Worm (Caenorhabditis elegans): ENCODE results near the gene rde-8.

Gene rde-8

DNA sequence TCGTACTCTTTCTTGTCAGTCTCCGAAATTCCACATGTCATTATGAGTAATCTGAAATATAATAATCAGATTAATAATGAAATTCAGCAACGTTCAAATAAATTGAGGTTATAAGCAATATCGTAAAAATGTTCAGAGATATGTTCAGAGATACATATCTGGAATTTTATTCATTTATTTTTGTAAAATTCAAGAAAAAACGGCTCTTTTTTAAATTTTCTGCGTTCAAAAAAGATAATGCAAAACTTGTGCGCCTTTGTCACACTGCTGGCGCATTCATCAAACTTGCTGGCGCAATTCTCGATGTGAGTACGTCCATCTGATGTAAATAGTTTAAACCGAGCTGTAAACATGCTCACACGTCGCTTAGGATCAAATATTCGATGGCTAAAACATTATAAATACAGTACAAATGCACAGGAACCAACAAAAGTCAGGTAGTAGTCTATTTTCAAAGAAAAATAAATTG, at the start of gene rde-8, which contains the start of gene ZC477.3:
Gene rde-8 (minus strand): TSS at position 51 of the 469 bp plus-strand sequence.
Gene ZC477.3 (plus strand): TSS at position 282 of the 469 bp plus-strand sequence.
- TF ChIP-seq ZK546.5 (tag; optimal IDR thresholded peaks at IDR 0.05) (peak; percentile 15), nhr-77 (tag; optimal IDR thresholded peaks at IDR 0.05) (no peak), nhr-6 (tag; optimal IDR thresholded peaks at IDR 0.05) (no peak), ceh-82 (tag; optimal IDR thresholded peaks at IDR 0.05) (no peak), mdl-1 (tag; optimal IDR thresholded peaks at IDR 0.05) (no peak), blmp-1 (tag; optimal IDR thresholded peaks at IDR 0.05; ENCODE audit: insufficient read depth) (no peak), Y55F3AM.14 (GFP tag; optimal IDR thresholded peaks at IDR 0.05) (no peak), ztf-1 (GFP tag; conservative IDR thresholded peaks at IDR 0.05) (no peak), mbf-1 (tag; optimal IDR thresholded peaks at IDR 0.05) (no peak), F13H6.1 (tag; optimal IDR thresholded peaks at IDR 0.05) (peak; percentile 66), elt-1 (tag; optimal IDR thresholded peaks at IDR 0.05) (no peak), mab-5 (tag; optimal IDR thresholded peaks at IDR 0.05) (peak; percentile 41), crh-2 (tag; optimal IDR thresholded peaks at IDR 0.05) (peak; percentile 80), sem-4 (tag; optimal IDR thresholded peaks at IDR 0.05) (peak; percentile 14), nhr-23 (tag; optimal IDR thresholded peaks at IDR 0.05) (no peak), nhr-12 (tag; optimal IDR thresholded peaks at IDR 0.05) (no peak), C34F6.9 (tag; optimal IDR thresholded peaks at IDR 0.05) (peak; percentile 85), ztf-4 (tag; optimal IDR thresholded peaks at IDR 0.05) (no peak), ceh-16 (tag; optimal IDR thresholded peaks at IDR 0.05) (no peak), gmeb-1 (tag; optimal IDR thresholded peaks at IDR 0.05) (peak; percentile 83), lsy-2 (tag; optimal IDR thresholded peaks at IDR 0.05) (peak; percentile 67 to 89), R02D3.7 (tag; optimal IDR thresholded peaks at IDR 0.05) (peak; percentile 23), ama-1 (optimal IDR thresholded peaks at IDR 0.05) (peak; percentile 22), unc-62 (GFP tag; optimal IDR thresholded peaks at IDR 0.05) (no peak), unc-55 (GFP tag; optimal IDR thresholded peaks at IDR 0.05) (no peak), lin-13 (GFP tag; optimal IDR thresholded peaks at IDR 0.05) (peak; percentile 50), alr-1 (tag; optimal IDR thresholded peaks at IDR 0.05) (no peak), nhr-129 (tag; optimal IDR thresholded peaks at IDR 0.05) (peak; percentile 57), snpc-4 (tag; optimal IDR thresholded peaks at IDR 0.05) (no peak), elt-3 (tag; optimal IDR thresholded peaks at IDR 0.05) (no peak), fos-1 (tag; optimal IDR thresholded peaks at IDR 0.05) (peak; percentile 47), nhr-21 (tag; optimal IDR thresholded peaks at IDR 0.05) (peak; percentile 54), aly-2 (tag; optimal IDR thresholded peaks at IDR 0.05) (no peak), nhr-25 (tag; optimal IDR thresholded peaks at IDR 0.05) (peak; percentile 70), peb-1 (tag; optimal IDR thresholded peaks at IDR 0.05) (no peak), zag-1 (tag; optimal IDR thresholded peaks at IDR 0.05) (no peak), egl-27 (tag; optimal IDR thresholded peaks at IDR 0.05) (peak; percentile 45), ztf-11 (tag; optimal IDR thresholded peaks at IDR 0.05) (no peak), dmd-4 (tag; optimal IDR thresholded peaks at IDR 0.05) (no peak), unc-39 (tag; optimal IDR thresholded peaks at IDR 0.05) (no peak), lin-11 (tag; optimal IDR thresholded peaks at IDR 0.05) (peak; percentile 32), nhr-237 (tag; optimal IDR thresholded peaks at IDR 0.05) (no peak), sma-9 (GFP tag; optimal IDR thresholded peaks at IDR 0.05) (peak; percentile 80), sma-9 (tag; optimal IDR thresholded peaks at IDR 0.05) (no peak), skn-1 (tag; optimal IDR thresholded peaks at IDR 0.05) (no peak), lin-39 (tag; optimal IDR thresholded peaks at IDR 0.05) (no peak), nhr-11 (tag; optimal IDR thresholded peaks at IDR 0.05) (no peak), nhr-10 (tag; optimal IDR thresholded peaks at IDR 0.05) (peak; percentile 47), sma-3 (GFP tag; optimal IDR thresholded peaks at IDR 0.05) (peak; percentile 36)
